Fruit fly (Drosophila melanogaster): ENCODE data around the gene Mat89Ba.

Gene Mat89Ba

dm6 chr3R:16254616-16255601, 17.3 kb downstream of the Mat89Ba start:
- TF ChIP-seq CG6808 (GFP tag; optimal IDR thresholded peaks at IDR 0.05) (peak; percentile 39), Eip75B (GFP tag; optimal IDR thresholded peaks at IDR 0.05) (peak; percentile 18), Met (GFP tag; optimal IDR thresholded peaks at IDR 0.05) (no peak), Eip78C (GFP tag) (peak; percentile 64), CG15336 (GFP tag; IDR thresholded peaks at IDR 0.05) (no peak), Sox14 (GFP tag; optimal IDR thresholded peaks at IDR 0.05) (peak; percentile 5), Blimp-1 (GFP tag; optimal IDR thresholded peaks at IDR 0.05) (no peak), CG1621 (tag; optimal IDR thresholded peaks at IDR 0.05) (peak; percentile 11), Lpt (GFP tag; optimal IDR thresholded peaks at IDR 0.05) (peak; percentile 2), CG8632 (GFP tag; optimal IDR thresholded peaks at IDR 0.05) (no peak), achi (GFP tag; optimal IDR thresholded peaks at IDR 0.05) (peak; percentile 25), CG11762 (GFP tag; optimal IDR thresholded peaks at IDR 0.05; ENCODE audit: insufficient read depth) (no peak), ss (GFP tag; optimal IDR thresholded peaks at IDR 0.05) (peak in 1 of 2 experiments; percentile 69), CG8319 (GFP tag; optimal IDR thresholded peaks at IDR 0.05) (no peak), vri (GFP tag; optimal IDR thresholded peaks at IDR 0.05) (peak; percentile 26), CG3919 (GFP tag; optimal IDR thresholded peaks at IDR 0.05) (peak; percentile 19), dac (GFP tag; optimal IDR thresholded peaks at IDR 0.05) (no peak), Sox102F (GFP tag; optimal IDR thresholded peaks at IDR 0.05) (peak; percentile 19), svp (GFP tag) (peak; percentile 77)

- no peak for TF ChIP-seq vri (GFP tag; optimal IDR thresholded peaks at IDR 0.05)
- TF ChIP-seq pdm3 (GFP tag; optimal IDR thresholded peaks at IDR 0.05) = no peak
- no peak for TF ChIP-seq cyc (GFP tag; optimal IDR thresholded peaks at IDR 0.05)
- no peak for TF ChIP-seq dsx (GFP tag; optimal IDR thresholded peaks at IDR 0.05; ENCODE audit: poor library complexity, severe bottlenecking)
- peak; percentile 93 for TF ChIP-seq CG6854 (GFP tag; optimal IDR thresholded peaks at IDR 0.05)
- no peak for TF ChIP-seq Blimp-1 (GFP tag; optimal IDR thresholded peaks at IDR 0.05)
- TF ChIP-seq CG9139 (GFP tag; optimal IDR thresholded peaks at IDR 0.05) = no peak
- no peak for TF ChIP-seq fd59A (GFP tag; optimal IDR thresholded peaks at IDR 0.05)
- TF ChIP-seq CG1621 (tag; optimal IDR thresholded peaks at IDR 0.05) = peak; percentile 92
- TF ChIP-seq lz (GFP tag; optimal IDR thresholded peaks at IDR 0.05) = no peak
- no peak for TF ChIP-seq CG11762 (GFP tag; optimal IDR thresholded peaks at IDR 0.05; ENCODE audit: insufficient read depth)
- TF ChIP-seq CG6163 (GFP tag; IDR thresholded peaks at IDR 0.05) = no peak
- TF ChIP-seq Hr38 (GFP tag; optimal IDR thresholded peaks at IDR 0.05) = no peak
- no peak for TF ChIP-seq acj6 (GFP tag; optimal IDR thresholded peaks at IDR 0.05)
- TF ChIP-seq CG11902 (GFP tag; optimal IDR thresholded peaks at IDR 0.05) = no peak
- TF ChIP-seq Sox102F (GFP tag; optimal IDR thresholded peaks at IDR 0.05) = no peak
- no peak for TF ChIP-seq CG8319 (GFP tag; optimal IDR thresholded peaks at IDR 0.05)
- no peak for TF ChIP-seq CG3919 (GFP tag; optimal IDR thresholded peaks at IDR 0.05)
- no peak for TF ChIP-seq eg (GFP tag; IDR thresholded peaks at IDR 0.05)
- TF ChIP-seq Lpt (GFP tag; optimal IDR thresholded peaks at IDR 0.05) = peak; percentile 33
- no peak for TF ChIP-seq Hr4 (GFP tag; optimal IDR thresholded peaks at IDR 0.05)
- TF ChIP-seq CG6276 (GFP tag; optimal IDR thresholded peaks at IDR 0.05) = no peak
- TF ChIP-seq CG31627 (GFP tag; optimal IDR thresholded peaks at IDR 0.05) = no peak
These were observed 18.2 kb downstream of the Mat89Ba start for dm6 chr3R:16253974-16254408.

- TF ChIP-seq achi (GFP tag; optimal IDR thresholded peaks at IDR 0.05) = peak; percentile 85
- TF ChIP-seq CG31627 (GFP tag; optimal IDR thresholded peaks at IDR 0.05) = peak; percentile 55
- peak; percentile 77 for TF ChIP-seq spab (GFP tag; optimal IDR thresholded peaks at IDR 0.05)
- no peak for TF ChIP-seq CG1621 (tag; optimal IDR thresholded peaks at IDR 0.05)
- no peak for TF ChIP-seq CG6163 (GFP tag; IDR thresholded peaks at IDR 0.05)
- peak; percentile 77 for TF ChIP-seq CG3919 (GFP tag; optimal IDR thresholded peaks at IDR 0.05)
- no peak for TF ChIP-seq Gug (GFP tag; IDR thresholded peaks at IDR 0.05)
- peak; percentile 0 for TF ChIP-seq fkh (GFP tag; optimal IDR thresholded peaks at IDR 0.05)
- TF ChIP-seq pdm3 (GFP tag; optimal IDR thresholded peaks at IDR 0.05) = peak; percentile 53
- TF ChIP-seq CG11902 (GFP tag; optimal IDR thresholded peaks at IDR 0.05) = peak; percentile 65
- TF ChIP-seq dac (GFP tag; optimal IDR thresholded peaks at IDR 0.05) = peak; percentile 42
- peak in 1 of 2 experiments; percentile 62 for TF ChIP-seq ss (GFP tag; optimal IDR thresholded peaks at IDR 0.05)
- peak; percentile 77 for TF ChIP-seq CG3032 (tag; optimal IDR thresholded peaks at IDR 0.05)
- peak; percentile 81 for TF ChIP-seq OdsH (GFP tag; optimal IDR thresholded peaks at IDR 0.05)
- no peak for TF ChIP-seq CG11294 (GFP tag; IDR thresholded peaks at IDR 0.05)
- no peak for TF ChIP-seq fd85E (GFP tag; optimal IDR thresholded peaks at IDR 0.05)
- no peak for TF ChIP-seq Lpt (GFP tag; optimal IDR thresholded peaks at IDR 0.05)
- TF ChIP-seq CG6808 (GFP tag; optimal IDR thresholded peaks at IDR 0.05) = peak; percentile 84
- peak; percentile 86 for TF ChIP-seq CG10631 (GFP tag; optimal IDR thresholded peaks at IDR 0.05)
- peak; percentile 67 for TF ChIP-seq Eip93F (GFP tag; optimal IDR thresholded peaks at IDR 0.05)
- TF ChIP-seq Eip78C (GFP tag) = peak; percentile 93
- TF ChIP-seq CG32006 (GFP tag; optimal IDR thresholded peaks at IDR 0.05) = peak; percentile 93
These were observed 18.8 kb downstream of the Mat89Ba start for dm6 chr3R:16253427-16253883.
